Fruit fly (Drosophila melanogaster) whole organism: Measurements from ENCODE around the gene pav.

Source experiments
- pan ChIP-seq: fragments of >200 bp; optimal IDR thresholded peaks from 2 replicates; lab custom pipeline; 2017
- psq ChIP-seq: fragments of >200 bp; optimal IDR thresholded peaks from 2 replicates; lab custom pipeline; 2017

dm6 chr3L:4272167-4272773 lies 29.7 kb downstream of the pav start:
- TF ChIP-seq psq (lab: Kevin White, UChicago) (no peak), pan (no peak)
